Fruit fly (Drosophila melanogaster) whole organism, prepupa: Measurements from ENCODE around the gene path.

Experiments used
- Blimp-1 ChIP-seq: fragments of 200-800 bp; sonication (Bioruptor generic); optimal IDR thresholded peaks from 3 replicates; lab custom pipeline; 2017; ENCODE audit warnings: missing biosample characterization, missing genetic modification characterization, mild to moderate bottlenecking, moderate library complexity, missing genetic modification reagents
- CG10631 ChIP-seq: fragments of 200-800 bp; sonication (Bioruptor generic); optimal IDR thresholded peaks from 2 replicates; lab custom pipeline; 2016; ENCODE audit warnings: missing biosample characterization, missing genetic modification characterization
- CG11294 ChIP-seq: fragments of 200-800 bp; sonication (Bioruptor generic); IDR thresholded peaks from 2 replicates; pipeline ENCODE4 v1.3.6; 2022; ENCODE audit warnings: missing biosample characterization, missing genetic modification characterization
- CG11762 ChIP-seq: fragments of 200-800 bp; sonication (Bioruptor generic); optimal IDR thresholded peaks from 3 replicates; lab custom pipeline; 2016; ENCODE audit warnings: missing biosample characterization, missing genetic modification characterization; ENCODE audit not compliant: insufficient read depth
- CG11902 ChIP-seq: fragments of 200-800 bp; sonication (Bioruptor generic); optimal IDR thresholded peaks from 3 replicates; lab custom pipeline; 2016; ENCODE audit warnings: missing biosample characterization, missing genetic modification characterization
- CG15336 ChIP-seq: fragments of 200-800 bp; sonication (Bioruptor generic); IDR thresholded peaks from 2 replicates; pipeline ENCODE4 v1.3.6; 2022; ENCODE audit warnings: missing biosample characterization, missing genetic modification characterization
- CG1621 ChIP-seq: fragments of 200-800 bp; sonication (Bioruptor generic); optimal IDR thresholded peaks from 3 replicates; lab custom pipeline; 2018; ENCODE audit warnings: missing biosample characterization, mild to moderate bottlenecking, missing genetic modification characterization
- CG16779 ChIP-seq: fragments of 200-800 bp; sonication (Bioruptor generic); optimal IDR thresholded peaks from 3 replicates; lab custom pipeline; 2017; ENCODE audit warnings: missing biosample characterization, mild to moderate bottlenecking, missing genetic modification characterization
- CG3032 ChIP-seq: fragments of 200-800 bp; optimal IDR thresholded peaks from 2 replicates; lab custom pipeline; 2019; ENCODE audit warnings: missing biosample characterization, mild to moderate bottlenecking, missing genetic modification characterization, moderate library complexity
- CG31627 ChIP-seq: fragments of 200-800 bp; sonication (Bioruptor generic); optimal IDR thresholded peaks from 3 replicates; lab custom pipeline; 2016; ENCODE audit warnings: missing biosample characterization, missing genetic modification characterization
- CG32006 ChIP-seq: fragments of 200-800 bp; sonication (Bioruptor generic); optimal IDR thresholded peaks from 3 replicates; lab custom pipeline; 2017; ENCODE audit warnings: missing biosample characterization, mild to moderate bottlenecking, missing genetic modification characterization
- CG34406 ChIP-seq: fragments of 200-800 bp; sonication (Bioruptor generic); optimal IDR thresholded peaks from 3 replicates; lab custom pipeline; 2016; ENCODE audit warnings: missing biosample characterization, missing genetic modification characterization
- CG3919 ChIP-seq: fragments of 200-800 bp; sonication (Bioruptor generic); optimal IDR thresholded peaks from 3 replicates; lab custom pipeline; 2016; ENCODE audit warnings: missing biosample characterization, missing genetic modification characterization
- CG4318 ChIP-seq: fragments of 200-800 bp; sonication (Bioruptor generic); optimal IDR thresholded peaks from 3 replicates; lab custom pipeline; 2017; ENCODE audit warnings: missing biosample characterization, mild to moderate bottlenecking, missing genetic modification characterization
- CG6163 ChIP-seq: fragments of 200-800 bp; sonication (Bioruptor generic); IDR thresholded peaks from 3 replicates; pipeline ENCODE4 v1.3.6; 2022; ENCODE audit warnings: missing biosample characterization, missing genetic modification characterization
- CG6276 ChIP-seq: fragments of 200-800 bp; sonication (Bioruptor generic); optimal IDR thresholded peaks from 2 replicates; lab custom pipeline; 2017; ENCODE audit warnings: missing biosample characterization, mild to moderate bottlenecking, missing genetic modification characterization
- CG6792 ChIP-seq: fragments of 200-800 bp; sonication (Bioruptor generic); optimal IDR thresholded peaks from 3 replicates; lab custom pipeline; 2016; ENCODE audit warnings: missing biosample characterization, missing genetic modification characterization
- CG6808 ChIP-seq: fragments of 200-800 bp; sonication (Bioruptor generic); optimal IDR thresholded peaks from 3 replicates; lab custom pipeline; 2017; ENCODE audit warnings: missing biosample characterization, missing genetic modification characterization, mild to moderate bottlenecking, moderate library complexity, missing genetic modification reagents
- CG6854 ChIP-seq: fragments of 200-800 bp; sonication (Bioruptor generic); optimal IDR thresholded peaks from 2 replicates; lab custom pipeline; 2017; ENCODE audit warnings: missing biosample characterization, mild to moderate bottlenecking, missing genetic modification characterization
- CG8319 ChIP-seq: fragments of 200-800 bp; sonication (Bioruptor generic); optimal IDR thresholded peaks from 3 replicates; lab custom pipeline; 2016; ENCODE audit warnings: missing biosample characterization, missing genetic modification characterization
- CG8632 ChIP-seq: fragments of 200-800 bp; sonication (Bioruptor generic); optimal IDR thresholded peaks from 3 replicates; lab custom pipeline; 2016; ENCODE audit warnings: missing biosample characterization, missing genetic modification characterization
- Eip75B ChIP-seq: fragments of 200-800 bp; sonication (Bioruptor generic); optimal IDR thresholded peaks from 3 replicates; lab custom pipeline; 2016; ENCODE audit warnings: missing biosample characterization, missing genetic modification characterization
- Eip78C ChIP-seq: fragments of 200-800 bp; sonication (Bioruptor generic); peaks from one replicate; lab custom pipeline; 2016; ENCODE audit warnings: missing biosample characterization, missing genetic modification characterization
- Gug ChIP-seq: fragments of 200-800 bp; sonication (Bioruptor generic); IDR thresholded peaks from 2 replicates; pipeline ENCODE4 v1.3.6; 2022; ENCODE audit warnings: missing biosample characterization, missing genetic modification characterization
- Hr38 ChIP-seq: sonication (Bioruptor generic); optimal IDR thresholded peaks from 2 replicates; lab custom pipeline; 2016; ENCODE audit warnings: missing biosample characterization, missing genetic modification characterization
- Hr39 ChIP-seq: fragments of 200-800 bp; sonication (Bioruptor generic); optimal IDR thresholded peaks from 2 replicates; lab custom pipeline; 2016; ENCODE audit warnings: missing biosample characterization, missing genetic modification characterization
- Hr4 ChIP-seq: fragments of 200-800 bp; sonication (Bioruptor generic); optimal IDR thresholded peaks from 3 replicates; lab custom pipeline; 2016; ENCODE audit warnings: missing biosample characterization, missing genetic modification characterization
- Lpt ChIP-seq: fragments of 200-800 bp; sonication (Bioruptor generic); optimal IDR thresholded peaks from 3 replicates; lab custom pipeline; 2016; ENCODE audit warnings: missing biosample characterization, missing genetic modification characterization
- Met ChIP-seq: fragments of 200-800 bp; sonication (Bioruptor generic); optimal IDR thresholded peaks from 3 replicates; lab custom pipeline; 2016; ENCODE audit warnings: missing biosample characterization, missing genetic modification characterization
- OdsH ChIP-seq: fragments of 200-800 bp; sonication (Bioruptor generic); optimal IDR thresholded peaks from 3 replicates; lab custom pipeline; 2016; ENCODE audit warnings: missing biosample characterization, missing genetic modification characterization
- Sox14 ChIP-seq: fragments of 200-800 bp; sonication (Bioruptor generic); optimal IDR thresholded peaks from 3 replicates; lab custom pipeline; 2016; ENCODE audit warnings: missing biosample characterization, missing genetic modification characterization
- Sox15 ChIP-seq: fragments of 200-800 bp; sonication (Bioruptor generic); optimal IDR thresholded peaks from 3 replicates; lab custom pipeline; 2016; ENCODE audit warnings: missing biosample characterization, missing genetic modification characterization
- achi ChIP-seq: fragments of 200-800 bp; sonication (Bioruptor generic); optimal IDR thresholded peaks from 3 replicates; lab custom pipeline; 2016; ENCODE audit warnings: missing biosample characterization, missing genetic modification characterization
- acj6 ChIP-seq: fragments of 200-800 bp; sonication (Bioruptor generic); optimal IDR thresholded peaks from 3 replicates; lab custom pipeline; 2016; ENCODE audit warnings: missing biosample characterization, missing genetic modification characterization
- cyc ChIP-seq: fragments of 200-800 bp; sonication (Bioruptor generic); optimal IDR thresholded peaks from 3 replicates; lab custom pipeline; 2016; ENCODE audit warnings: missing biosample characterization, missing genetic modification characterization
- dac ChIP-seq: fragments of 200-800 bp; sonication (Bioruptor generic); optimal IDR thresholded peaks from 2 replicates; lab custom pipeline; 2017; ENCODE audit warnings: missing biosample characterization, mild to moderate bottlenecking, missing genetic modification characterization
- dsx ChIP-seq: fragments of 200-800 bp; optimal IDR thresholded peaks from 3 replicates; lab custom pipeline; 2019; ENCODE audit warnings: missing biosample characterization, mild to moderate bottlenecking, missing genetic modification characterization, moderate library complexity; ENCODE audit not compliant: poor library complexity, severe bottlenecking
- eg ChIP-seq: fragments of 200-800 bp; sonication (Bioruptor generic); IDR thresholded peaks from 3 replicates; pipeline ENCODE4 v1.3.6; 2022; ENCODE audit warnings: missing biosample characterization, missing genetic modification characterization
- fd59A ChIP-seq: fragments of 200-800 bp; sonication (Bioruptor generic); optimal IDR thresholded peaks from 2 replicates; lab custom pipeline; 2017; ENCODE audit warnings: missing biosample characterization, mild to moderate bottlenecking, missing genetic modification characterization, missing genetic modification reagents
- fd85E ChIP-seq: fragments of 200-800 bp; sonication (Bioruptor generic); optimal IDR thresholded peaks from 3 replicates; lab custom pipeline; 2016; ENCODE audit warnings: missing biosample characterization, missing genetic modification characterization
- fkh ChIP-seq: fragments of 200-800 bp; sonication (Bioruptor generic); optimal IDR thresholded peaks from 3 replicates; lab custom pipeline; 2017; ENCODE audit warnings: missing biosample characterization, mild to moderate bottlenecking, missing genetic modification characterization, moderate library complexity
- lz ChIP-seq: fragments of 200-800 bp; sonication (Bioruptor generic); optimal IDR thresholded peaks from 3 replicates; lab custom pipeline; 2016; ENCODE audit warnings: missing biosample characterization, missing genetic modification characterization
- net ChIP-seq: fragments of 200-800 bp; sonication (Bioruptor generic); optimal IDR thresholded peaks from 3 replicates; lab custom pipeline; 2016; ENCODE audit warnings: missing biosample characterization, missing genetic modification characterization
- salr ChIP-seq, 2 experiments: fragments of 200-800 bp; sonication (Bioruptor generic); optimal IDR thresholded peaks; 3 replicates each; lab custom pipeline; 2016 to 2018; ENCODE audit warnings: missing biosample characterization in 2 of 2, missing genetic modification characterization in 2 of 2, mild to moderate bottlenecking in 1 of 2
- spab ChIP-seq: fragments of 200-800 bp; sonication (Bioruptor generic); optimal IDR thresholded peaks from 2 replicates; lab custom pipeline; 2017; ENCODE audit warnings: missing biosample characterization, mild to moderate bottlenecking, missing genetic modification characterization, missing genetic modification reagents
- svp ChIP-seq: fragments of 200-800 bp; sonication (Bioruptor generic); peaks from one replicate; lab custom pipeline; 2016; ENCODE audit warnings: missing biosample characterization, missing genetic modification characterization
- vri ChIP-seq: fragments of 200-800 bp; sonication (Bioruptor generic); optimal IDR thresholded peaks from 3 replicates; lab custom pipeline; 2016; ENCODE audit warnings: missing biosample characterization, mild to moderate bottlenecking, missing genetic modification characterization

path gene

dm6 chr3L:9467763-9468206, 37.3 kb downstream of the path start (continued):
- TF ChIP-seq svp (GFP tag; lab: Kevin White, UChicago): no peak
- peak; percentile 60 for TF ChIP-seq CG15336 (GFP tag; lab: Robert Waterston, UW)
- peak; percentile 83 for TF ChIP-seq eg (GFP tag; lab: Robert Waterston, UW)
- peak; percentile 59 for TF ChIP-seq CG6808
- TF ChIP-seq achi (GFP tag; lab: Kevin White, UChicago): peak; percentile 9
- no peak for TF ChIP-seq CG32006 (GFP tag; lab: Kevin White, UChicago)
- no peak for TF ChIP-seq Hr4

dm6 chr3L:9467267-9467666, 37.9 kb downstream of the path start:
- TF ChIP-seq CG3919 (no peak), CG4318 (GFP tag; lab: Kevin White, UChicago) (no peak), CG8632 (GFP tag; lab: Kevin White, UChicago) (no peak), CG16779 (tag; lab: Kevin White, UChicago) (no peak), Sox14 (GFP tag; lab: Kevin White, UChicago) (no peak), lz (GFP tag; lab: Kevin White, UChicago) (no peak), cyc (GFP tag; lab: Kevin White, UChicago) (no peak), Sox15 (GFP tag; lab: Kevin White, UChicago) (no peak), CG10631 (GFP tag; lab: Kevin White, UChicago) (no peak), acj6 (GFP tag; lab: Kevin White, UChicago) (no peak), CG34406 (GFP tag; lab: Kevin White, UChicago) (no peak), CG15336 (GFP tag; lab: Robert Waterston, UW) (no peak), fd85E (GFP tag; lab: Kevin White, UChicago) (no peak), dsx (GFP tag; lab: Kevin White, UChicago) (no peak), achi (GFP tag; lab: Kevin White, UChicago) (no peak), CG6276 (no peak), CG3032 (tag; lab: Kevin White, UChicago) (no peak)

- TF ChIP-seq cyc (GFP tag; lab: Kevin White, UChicago) (no peak), Eip78C (GFP tag; lab: Kevin White, UChicago) (peak; percentile 73), CG6163 (GFP tag; lab: Robert Waterston, UW) (no peak), CG6792 (GFP tag; lab: Kevin White, UChicago) (no peak), spab (GFP tag; lab: Kevin White, UChicago) (no peak), CG31627 (GFP tag; lab: Kevin White, UChicago) (no peak), Met (GFP tag; lab: Kevin White, UChicago) (no peak), CG3032 (tag; lab: Kevin White, UChicago) (peak; percentile 3), CG6276 (peak; percentile 6), CG4318 (GFP tag; lab: Kevin White, UChicago) (no peak), CG8319 (GFP tag; lab: Kevin White, UChicago) (no peak), dac (GFP tag; lab: Kevin White, UChicago) (no peak), Hr39 (no peak), Blimp-1 (no peak), eg (GFP tag; lab: Robert Waterston, UW) (no peak), CG6854 (no peak), fd59A (GFP tag; lab: Kevin White, UChicago) (no peak), Hr38 (GFP tag; lab: Kevin White, UChicago) (no peak), acj6 (GFP tag; lab: Kevin White, UChicago) (peak; percentile 2), Hr4 (peak; percentile 38), OdsH (peak; percentile 20), Gug (GFP tag; lab: Robert Waterston, UW) (no peak), CG15336 (GFP tag; lab: Robert Waterston, UW) (no peak), net (GFP tag; lab: Kevin White, UChicago) (peak; percentile 10), CG1621 (tag; lab: Kevin White, UChicago) (no peak), fkh (GFP tag; lab: Kevin White, UChicago) (no peak), salr (GFP tag; optimal IDR thresholded peaks at IDR 0.05; lab: Kevin White, UChicago) (no peak), svp (GFP tag; lab: Kevin White, UChicago) (no peak), Lpt (GFP tag; lab: Kevin White, UChicago) (no peak), Eip75B (GFP tag; lab: Kevin White, UChicago) (no peak), CG6808 (no peak), CG11762 (GFP tag; lab: Kevin White, UChicago) (no peak), CG3919 (peak; percentile 18), vri (GFP tag; lab: Kevin White, UChicago) (no peak), CG34406 (GFP tag; lab: Kevin White, UChicago) (no peak), CG11902 (no peak), CG11294 (GFP tag; lab: Robert Waterston, UW) (no peak)
These were observed 38.5 kb downstream of the path start for dm6 chr3L:9466595-9466994.
